Fruit fly (Drosophila melanogaster) whole organism, adult: ENCODE measurements around the gene CG13053.

Experiments
- CG11617 ChIP-seq: fragments of 200-800 bp; sonication (Bioruptor generic); optimal IDR thresholded peaks from 2 replicates; lab custom pipeline; 2017; ENCODE audit warnings: mild to moderate bottlenecking, missing biosample characterization, missing genetic modification reagents, missing genetic modification characterization
- CG12768 ChIP-seq: fragments of 200-800 bp; sonication (Bioruptor generic); optimal IDR thresholded peaks from 2 replicates; lab custom pipeline; 2017; ENCODE audit warnings: missing biosample characterization, missing genetic modification characterization, mild to moderate bottlenecking, moderate library complexity, missing genetic modification reagents
- CG14711 ChIP-seq: fragments of 200-800 bp; sonication (Bioruptor generic); optimal IDR thresholded peaks from 2 replicates; lab custom pipeline; 2018; ENCODE audit warnings: missing biosample characterization, mild to moderate bottlenecking, missing genetic modification characterization, moderate library complexity
- CG1620 ChIP-seq: fragments of 200-800 bp; sonication (Bioruptor generic); optimal IDR thresholded peaks from 2 replicates; lab custom pipeline; 2016; ENCODE audit warnings: missing biosample characterization, missing genetic modification characterization
- CG33017 ChIP-seq: fragments of 200-800 bp; sonication (Bioruptor generic); optimal IDR thresholded peaks from 2 replicates; lab custom pipeline; 2018; ENCODE audit warnings: missing biosample characterization, mild to moderate bottlenecking, missing genetic modification characterization, moderate library complexity
- CG5204 ChIP-seq: fragments of 200-800 bp; sonication (Bioruptor generic); optimal IDR thresholded peaks from 2 replicates; lab custom pipeline; 2016; ENCODE audit warnings: missing biosample characterization, missing genetic modification characterization
- CG7045 ChIP-seq: fragments of 200-800 bp; sonication (Bioruptor generic); optimal IDR thresholded peaks from 2 replicates; lab custom pipeline; 2017; ENCODE audit warnings: missing biosample characterization, mild to moderate bottlenecking, missing genetic modification characterization
- CG7101 ChIP-seq: fragments of 200-800 bp; sonication (Bioruptor generic); optimal IDR thresholded peaks from 2 replicates; lab custom pipeline; 2018; ENCODE audit warnings: missing biosample characterization, mild to moderate bottlenecking, missing genetic modification characterization, moderate library complexity
- Clk ChIP-seq: fragments of 200-800 bp; sonication (Bioruptor generic); optimal IDR thresholded peaks from 2 replicates; lab custom pipeline; 2017; ENCODE audit warnings: missing biosample characterization, missing genetic modification characterization
- Crg-1 ChIP-seq: fragments of 200-800 bp; sonication (Bioruptor generic); optimal IDR thresholded peaks from 2 replicates; lab custom pipeline; 2016; ENCODE audit warnings: missing biosample characterization, missing genetic modification characterization
- Hr96 ChIP-seq: fragments of 200-800 bp; sonication (Bioruptor generic); optimal IDR thresholded peaks from 2 replicates; lab custom pipeline; 2016; ENCODE audit warnings: missing biosample characterization, missing genetic modification characterization
- Mnt ChIP-seq: fragments of 200-800 bp; sonication (Bioruptor generic); optimal IDR thresholded peaks from 2 replicates; lab custom pipeline; 2016; ENCODE audit warnings: missing biosample characterization, mild to moderate bottlenecking, missing genetic modification characterization
- bab1 ChIP-seq: fragments of 200-800 bp; sonication (Bioruptor generic); optimal IDR thresholded peaks from 3 replicates; lab custom pipeline; 2019; ENCODE audit warnings: missing biosample characterization, mild to moderate bottlenecking, missing genetic modification characterization, moderate library complexity
- cic ChIP-seq: fragments of 200-800 bp; sonication (Bioruptor generic); optimal IDR thresholded peaks from 2 replicates; lab custom pipeline; 2017; ENCODE audit warnings: missing biosample characterization, mild to moderate bottlenecking, missing genetic modification characterization, moderate library complexity
- cnc ChIP-seq, 2 experiments: fragments of >200 bp; optimal IDR thresholded peaks; 2 replicates each; lab custom pipeline; 2017
- kay ChIP-seq: fragments of 200-800 bp; sonication (Bioruptor generic); peaks from one replicate; lab custom pipeline; 2016; ENCODE audit warnings: missing biosample characterization, missing genetic modification characterization, borderline replicate concordance
- ovo ChIP-seq: fragments of 200-800 bp; sonication (Bioruptor generic); optimal IDR thresholded peaks from 2 replicates; lab custom pipeline; 2016; ENCODE audit warnings: missing biosample characterization, missing genetic modification characterization
- pad ChIP-seq: fragments of 200-800 bp; sonication (Bioruptor generic); optimal IDR thresholded peaks from 3 replicates; lab custom pipeline; 2017; ENCODE audit warnings: missing biosample characterization, missing genetic modification characterization, mild to moderate bottlenecking, moderate library complexity, missing genetic modification reagents
- tj ChIP-seq: fragments of 200-800 bp; sonication (Bioruptor generic); optimal IDR thresholded peaks from 3 replicates; lab custom pipeline; 2017; ENCODE audit warnings: missing biosample characterization, mild to moderate bottlenecking, missing genetic modification characterization, moderate library complexity
- toe ChIP-seq: fragments of 200-800 bp; sonication (Bioruptor generic); optimal IDR thresholded peaks from 2 replicates; lab custom pipeline; 2016; ENCODE audit warnings: missing biosample characterization, missing genetic modification characterization

Gene CG13053

dm6 chr3L:16290850-16291249, 31.3 kb upstream of the CG13053 start, which contains the start of gene CG13045:
Gene CG13045 (minus strand): TSS chr3L:16290950.
- TF ChIP-seq tj (GFP tag; lab: Kevin White, UChicago): no peak
- TF ChIP-seq CG33017 (tag; lab: Kevin White, UChicago): no peak
- no peak for TF ChIP-seq CG7101 (tag; lab: Kevin White, UChicago)
- TF ChIP-seq Clk: no peak
- no peak for TF ChIP-seq CG14711 (tag; lab: Kevin White, UChicago)
- TF ChIP-seq Mnt (GFP tag; lab: Kevin White, UChicago): no peak

dm6 chr3L:16289067-16289466, 29.5 kb upstream of the CG13053 start:
- TF ChIP-seq CG11617: no peak
- no peak for TF ChIP-seq bab1 (GFP tag; lab: Kevin White, UChicago)
- no peak for TF ChIP-seq pad
- no peak for TF ChIP-seq Mnt (GFP tag; lab: Kevin White, UChicago)
- no peak for TF ChIP-seq cic (GFP tag; lab: Kevin White, UChicago)
- no peak for TF ChIP-seq Crg-1
- no peak for TF ChIP-seq toe
- no peak for TF ChIP-seq CG12768 (GFP tag; lab: Kevin White, UChicago)
- TF ChIP-seq CG1620 (GFP tag; lab: Kevin White, UChicago): no peak
- TF ChIP-seq ovo (GFP tag; lab: Kevin White, UChicago): no peak
- TF ChIP-seq CG33017 (tag; lab: Kevin White, UChicago): no peak
- no peak for TF ChIP-seq CG5204 (GFP tag; lab: Kevin White, UChicago)
- no peak for TF ChIP-seq Clk
- no peak for TF ChIP-seq Hr96 (GFP tag; lab: Kevin White, UChicago)
- no peak for TF ChIP-seq CG7045 (GFP tag; lab: Kevin White, UChicago)
- TF ChIP-seq kay: no peak
- TF ChIP-seq CG14711 (tag; lab: Kevin White, UChicago): no peak
- no peak for TF ChIP-seq cnc (optimal IDR thresholded peaks at IDR 0.05; lab: Kevin White, UChicago)

- TF ChIP-seq CG5204 (GFP tag; lab: Kevin White, UChicago) (no peak), Crg-1 (no peak), kay (no peak), CG7101 (tag; lab: Kevin White, UChicago) (no peak), cic (GFP tag; lab: Kevin White, UChicago) (no peak), CG14711 (tag; lab: Kevin White, UChicago) (no peak), CG1620 (GFP tag; lab: Kevin White, UChicago) (no peak), Clk (no peak), CG11617 (no peak)
Measured at dm6 chr3L:16288322-16288721, 28.8 kb upstream of the CG13053 start, which contains the start of gene CG13046. Gene CG13046 (minus strand): TSS chr3L:16288422.

dm6 chr3L:16286258-16286657, 26.7 kb upstream of the CG13053 start:
- TF ChIP-seq cnc (optimal IDR thresholded peaks at IDR 0.05; lab: Kevin White, UChicago): no peak
- TF ChIP-seq Crg-1: no peak
- no peak for TF ChIP-seq Mnt (GFP tag; lab: Kevin White, UChicago)
- TF ChIP-seq CG7101 (tag; lab: Kevin White, UChicago): no peak
- TF ChIP-seq ovo (GFP tag; lab: Kevin White, UChicago): no peak
- TF ChIP-seq Clk: no peak
- no peak for TF ChIP-seq CG33017 (tag; lab: Kevin White, UChicago)
- no peak for TF ChIP-seq CG1620 (GFP tag; lab: Kevin White, UChicago)
- no peak for TF ChIP-seq CG12768 (GFP tag; lab: Kevin White, UChicago)
- TF ChIP-seq bab1 (GFP tag; lab: Kevin White, UChicago): no peak
- TF ChIP-seq toe: no peak
- no peak for TF ChIP-seq kay
- TF ChIP-seq CG5204 (GFP tag; lab: Kevin White, UChicago): no peak
- no peak for TF ChIP-seq CG7045 (GFP tag; lab: Kevin White, UChicago)
- no peak for TF ChIP-seq pad
- no peak for TF ChIP-seq CG14711 (tag; lab: Kevin White, UChicago)
- TF ChIP-seq tj (GFP tag; lab: Kevin White, UChicago): no peak

dm6 chr3L:16285346-16285911, 25.9 kb upstream of the CG13053 start, which contains the start of gene CG13047:
Gene CG13047 (minus strand): TSS chr3L:16285396.
- TF ChIP-seq cic (GFP tag; lab: Kevin White, UChicago) (no peak), CG12768 (GFP tag; lab: Kevin White, UChicago) (no peak), CG14711 (tag; lab: Kevin White, UChicago) (no peak), Mnt (GFP tag; lab: Kevin White, UChicago) (no peak), toe (no peak)

dm6 chr3L:16283821-16284220, 24.3 kb upstream of the CG13053 start, which contains the start of gene CG13048:
Gene CG13048 (minus strand): TSS chr3L:16283921.
- no peak for TF ChIP-seq CG12768 (GFP tag; lab: Kevin White, UChicago)
- TF ChIP-seq cic (GFP tag; lab: Kevin White, UChicago): no peak
- no peak for TF ChIP-seq CG1620 (GFP tag; lab: Kevin White, UChicago)
- no peak for TF ChIP-seq CG7101 (tag; lab: Kevin White, UChicago)
- no peak for TF ChIP-seq Mnt (GFP tag; lab: Kevin White, UChicago)
- TF ChIP-seq pad: no peak
- no peak for TF ChIP-seq CG14711 (tag; lab: Kevin White, UChicago)
- no peak for TF ChIP-seq cnc (optimal IDR thresholded peaks at IDR 0.05; lab: Kevin White, UChicago)
- TF ChIP-seq CG33017 (tag; lab: Kevin White, UChicago): no peak
- no peak for TF ChIP-seq ovo (GFP tag; lab: Kevin White, UChicago)
- no peak for TF ChIP-seq tj (GFP tag; lab: Kevin White, UChicago)
- no peak for TF ChIP-seq CG11617
- no peak for TF ChIP-seq Crg-1
- no peak for TF ChIP-seq Hr96 (GFP tag; lab: Kevin White, UChicago)
- no peak for TF ChIP-seq CG7045 (GFP tag; lab: Kevin White, UChicago)
- no peak for TF ChIP-seq toe
